Worm (Caenorhabditis elegans): ENCODE results near the gene srxa-8.

srxa-8 gene

DNA sequence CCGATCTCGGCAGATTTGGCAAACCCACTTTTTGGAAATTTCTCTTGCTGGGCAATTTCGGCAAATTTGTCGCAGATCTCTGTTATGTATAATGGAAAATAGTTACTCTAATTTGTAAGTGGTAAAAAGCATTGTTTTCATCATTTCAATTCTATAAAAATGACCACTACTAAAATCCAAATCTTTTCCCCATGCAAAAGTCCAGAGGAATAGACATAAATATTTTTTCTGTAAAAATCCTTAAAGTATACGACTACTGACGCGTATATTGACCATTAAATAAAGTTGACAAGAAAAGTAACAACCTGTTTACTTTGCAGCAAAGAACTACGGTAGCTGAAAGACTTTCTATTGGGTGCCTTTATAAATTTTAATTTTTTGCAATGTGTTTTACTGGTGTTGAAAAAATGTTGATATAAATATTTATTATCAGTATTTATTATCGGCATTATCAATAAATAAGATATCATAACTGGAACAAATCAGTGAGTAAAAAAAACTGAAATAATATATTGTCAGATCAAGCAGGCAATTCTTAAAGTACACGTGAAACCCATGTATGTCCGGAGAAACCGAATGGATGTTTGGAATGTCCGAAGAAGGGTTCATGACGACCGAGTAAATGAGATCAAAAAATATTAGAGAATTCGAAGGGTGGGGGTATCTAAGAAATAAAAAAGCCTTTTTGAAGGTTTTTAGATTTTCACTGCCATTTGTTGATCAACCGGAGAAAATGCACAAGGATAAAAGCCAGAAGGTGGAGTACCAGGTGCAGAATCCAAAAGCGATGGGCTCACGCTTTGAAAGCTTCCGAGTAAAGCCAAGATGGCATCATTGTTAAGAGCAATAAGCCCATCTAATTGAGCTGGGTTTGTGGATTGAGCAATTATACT, 40.8 kb upstream of the srxa-8 start:
- TF ChIP-seq tab-1 (GFP tag; IDR thresholded peaks at IDR 0.05) (no peak), med-1 (GFP tag; optimal IDR thresholded peaks at IDR 0.05; ENCODE audit: insufficient read depth) (no peak), ztf-23 (GFP tag; IDR thresholded peaks at IDR 0.05) (no peak), ztf-29 (GFP tag; IDR thresholded peaks at IDR 0.05) (no peak), T22C8.4 (GFP tag; IDR thresholded peaks at IDR 0.05) (no peak), ref-1 (GFP tag; conservative IDR thresholded peaks at IDR 0.05) (no peak)

DNA sequence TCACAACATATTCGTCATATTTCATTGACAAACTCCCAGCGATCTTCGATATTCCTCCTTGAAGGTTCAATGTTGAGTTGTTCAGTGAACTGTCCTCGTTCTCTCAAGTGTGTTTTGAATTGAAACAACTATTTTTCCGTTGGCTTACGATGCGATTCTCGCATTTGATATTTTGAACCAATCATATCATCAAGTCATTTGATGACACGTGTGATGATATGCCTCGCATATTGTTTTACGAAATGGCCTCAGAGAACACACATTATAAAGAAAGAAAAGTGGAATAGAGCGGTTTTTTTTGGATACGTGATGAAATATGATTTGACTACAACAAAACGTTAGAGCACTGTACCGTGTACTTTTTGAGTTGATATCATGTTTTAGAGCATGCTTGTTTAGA, 39.8 kb upstream of the srxa-8 start:
- TF ChIP-seq ztf-29 (GFP tag; IDR thresholded peaks at IDR 0.05) (no peak), T22C8.4 (GFP tag; IDR thresholded peaks at IDR 0.05) (no peak), cog-1 (tag; optimal IDR thresholded peaks at IDR 0.05) (no peak), med-1 (GFP tag; optimal IDR thresholded peaks at IDR 0.05; ENCODE audit: insufficient read depth) (no peak), flt-1 (GFP tag; IDR thresholded peaks at IDR 0.05) (no peak), tab-1 (GFP tag; IDR thresholded peaks at IDR 0.05) (no peak), klf-2 (GFP tag; conservative IDR thresholded peaks at IDR 0.05) (no peak), ztf-23 (GFP tag; IDR thresholded peaks at IDR 0.05) (no peak), ref-1 (GFP tag; conservative IDR thresholded peaks at IDR 0.05) (no peak)

DNA sequence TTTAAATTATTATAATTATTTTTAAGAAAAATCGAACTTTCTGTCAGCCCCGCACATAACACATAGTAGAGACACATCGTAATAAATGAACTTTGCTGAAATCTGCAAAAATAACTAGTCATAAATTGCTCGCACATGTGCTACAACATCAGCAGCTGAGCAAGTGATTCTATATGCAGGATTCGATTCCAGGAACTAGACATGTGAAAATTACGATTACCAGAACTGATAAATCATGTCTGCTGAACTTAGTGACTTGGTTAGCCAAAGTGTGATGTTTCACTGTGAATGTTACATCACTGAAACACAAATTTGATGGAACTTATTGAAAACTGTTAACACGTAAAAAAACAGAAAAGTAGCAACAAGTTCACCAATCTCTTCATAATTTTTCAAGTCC, 38.6 kb upstream of the srxa-8 start:
- TF ChIP-seq klf-2 (GFP tag; conservative IDR thresholded peaks at IDR 0.05) (no peak), ztf-23 (GFP tag; IDR thresholded peaks at IDR 0.05) (no peak), med-1 (GFP tag; optimal IDR thresholded peaks at IDR 0.05; ENCODE audit: insufficient read depth) (no peak), ref-1 (GFP tag; conservative IDR thresholded peaks at IDR 0.05) (no peak), tab-1 (GFP tag; IDR thresholded peaks at IDR 0.05) (no peak), flt-1 (GFP tag; IDR thresholded peaks at IDR 0.05) (no peak), ztf-29 (GFP tag; IDR thresholded peaks at IDR 0.05) (no peak), cog-1 (tag; optimal IDR thresholded peaks at IDR 0.05) (no peak)

DNA sequence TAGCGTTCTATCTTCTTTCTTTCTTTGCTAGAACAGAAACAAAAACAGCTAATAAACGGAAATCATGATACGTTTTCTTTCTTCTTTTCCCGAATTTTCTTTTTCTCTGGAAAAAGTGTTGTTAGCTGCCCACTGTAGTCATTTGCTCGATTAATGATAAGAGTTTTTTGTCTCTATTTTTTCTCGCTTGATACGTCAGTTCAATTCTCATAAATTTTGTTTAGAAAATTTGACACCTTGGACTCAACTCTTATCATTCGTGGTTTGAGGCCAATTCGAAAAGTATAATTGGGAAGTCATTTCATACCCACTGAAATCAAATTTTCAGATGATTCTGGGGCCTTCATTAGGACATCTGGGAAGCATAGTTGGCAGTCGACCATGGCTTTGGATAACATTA, 33.2 kb upstream of the srxa-8 start:
- TF ChIP-seq T22C8.4 (GFP tag; IDR thresholded peaks at IDR 0.05) (no peak), tab-1 (GFP tag; IDR thresholded peaks at IDR 0.05) (no peak), klf-2 (GFP tag; conservative IDR thresholded peaks at IDR 0.05) (no peak), cog-1 (tag; optimal IDR thresholded peaks at IDR 0.05) (no peak), med-1 (GFP tag; optimal IDR thresholded peaks at IDR 0.05; ENCODE audit: insufficient read depth) (no peak), flt-1 (GFP tag; IDR thresholded peaks at IDR 0.05) (no peak), ref-1 (GFP tag; conservative IDR thresholded peaks at IDR 0.05) (no peak), ztf-23 (GFP tag; IDR thresholded peaks at IDR 0.05) (no peak), ztf-29 (GFP tag; IDR thresholded peaks at IDR 0.05) (no peak)

DNA sequence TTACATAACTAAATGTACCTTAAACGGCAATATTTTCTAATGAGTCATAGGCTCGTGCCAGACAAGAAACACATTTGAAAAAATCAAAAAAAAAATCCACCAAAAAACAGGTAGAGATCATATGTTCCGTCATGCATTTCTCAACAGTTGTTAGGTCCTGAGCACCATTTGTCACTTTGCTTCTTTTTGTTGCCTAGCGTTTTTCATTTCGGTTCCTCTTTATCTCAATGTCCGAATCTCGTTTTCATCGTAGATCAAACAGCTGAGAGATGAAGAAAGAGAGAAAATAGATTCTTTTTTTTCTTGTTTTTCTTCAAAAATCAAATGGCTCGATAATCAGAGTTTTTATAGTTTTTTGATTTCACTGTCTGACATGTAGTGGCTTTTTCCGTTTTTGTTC, 32.3 kb upstream of the srxa-8 start:
- TF ChIP-seq tab-1 (GFP tag; IDR thresholded peaks at IDR 0.05), result no peak
- no peak for TF ChIP-seq ztf-23 (GFP tag; IDR thresholded peaks at IDR 0.05)
- TF ChIP-seq flt-1 (GFP tag; IDR thresholded peaks at IDR 0.05), result no peak
- TF ChIP-seq klf-2 (GFP tag; conservative IDR thresholded peaks at IDR 0.05), result no peak
- TF ChIP-seq T22C8.4 (GFP tag; IDR thresholded peaks at IDR 0.05), result no peak
- no peak for TF ChIP-seq med-1 (GFP tag; optimal IDR thresholded peaks at IDR 0.05; ENCODE audit: insufficient read depth)
- TF ChIP-seq ref-1 (GFP tag; conservative IDR thresholded peaks at IDR 0.05), result no peak
- TF ChIP-seq ztf-29 (GFP tag; IDR thresholded peaks at IDR 0.05), result no peak
- TF ChIP-seq cog-1 (tag; optimal IDR thresholded peaks at IDR 0.05), result no peak

DNA sequence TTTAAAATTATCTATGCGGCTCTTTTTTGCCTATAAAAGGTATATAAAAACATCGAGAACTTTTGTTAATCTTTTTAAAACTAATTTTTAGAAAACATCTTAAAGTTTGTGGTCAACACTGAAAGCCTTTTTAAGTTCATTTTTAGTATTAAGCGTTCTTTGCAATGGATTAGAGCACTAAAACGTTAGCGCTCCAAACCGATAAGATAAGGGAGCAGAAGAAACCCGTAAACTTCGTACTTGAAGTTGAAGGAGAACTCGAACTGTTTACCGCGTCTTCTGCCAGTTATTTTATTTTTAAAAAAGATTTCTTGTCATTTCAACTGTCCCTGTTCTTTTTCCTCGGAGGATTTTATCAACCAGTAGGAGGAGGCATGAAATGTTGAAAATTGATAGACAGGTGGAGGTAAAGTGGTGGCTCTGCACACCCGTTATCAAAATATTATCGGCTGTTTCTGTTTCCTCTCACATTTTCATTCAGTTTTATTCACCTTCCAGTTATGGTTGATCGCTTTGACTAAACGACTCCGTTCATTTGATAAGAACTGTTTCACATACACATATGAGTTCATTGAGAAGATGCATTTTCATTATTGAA, 30.5 kb upstream of the srxa-8 start:
- TF ChIP-seq ztf-29 (GFP tag; IDR thresholded peaks at IDR 0.05) (no peak), klf-2 (GFP tag; conservative IDR thresholded peaks at IDR 0.05) (no peak), cog-1 (tag; optimal IDR thresholded peaks at IDR 0.05) (no peak), ref-1 (GFP tag; conservative IDR thresholded peaks at IDR 0.05) (no peak), med-1 (GFP tag; optimal IDR thresholded peaks at IDR 0.05; ENCODE audit: insufficient read depth) (no peak)

DNA sequence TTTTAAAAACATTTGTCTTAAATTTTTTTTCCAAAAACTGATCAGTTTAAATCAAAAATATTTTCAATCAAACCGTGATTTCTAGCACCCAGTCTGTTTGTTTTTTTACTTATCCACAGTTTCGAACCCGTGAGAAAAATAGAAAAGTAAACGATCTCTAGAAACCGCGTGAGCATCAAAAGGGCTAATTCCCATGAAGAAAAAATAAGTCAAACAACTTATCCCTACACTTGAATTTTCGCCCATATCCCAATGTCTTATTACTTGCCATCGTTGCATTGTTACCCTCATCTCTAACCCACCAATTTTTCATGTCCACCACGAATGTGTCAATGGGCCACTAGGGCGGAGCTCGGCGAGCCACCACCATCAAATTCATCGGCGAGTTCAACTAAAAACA, 29.1 kb upstream of the srxa-8 start, which contains the start of gene ptr-24:
Gene ptr-24, plus strand, starts transcription at position 301 of the 400 bp plus-strand sequence.
- no peak for TF ChIP-seq ref-1 (GFP tag; conservative IDR thresholded peaks at IDR 0.05)
- no peak for TF ChIP-seq cog-1 (tag; optimal IDR thresholded peaks at IDR 0.05)
- no peak for TF ChIP-seq ztf-29 (GFP tag; IDR thresholded peaks at IDR 0.05)
- no peak for TF ChIP-seq tab-1 (GFP tag; IDR thresholded peaks at IDR 0.05)
- no peak for TF ChIP-seq flt-1 (GFP tag; IDR thresholded peaks at IDR 0.05)
- TF ChIP-seq ztf-23 (GFP tag; IDR thresholded peaks at IDR 0.05), result no peak
- no peak for TF ChIP-seq klf-2 (GFP tag; conservative IDR thresholded peaks at IDR 0.05)
- no peak for TF ChIP-seq T22C8.4 (GFP tag; IDR thresholded peaks at IDR 0.05)

DNA sequence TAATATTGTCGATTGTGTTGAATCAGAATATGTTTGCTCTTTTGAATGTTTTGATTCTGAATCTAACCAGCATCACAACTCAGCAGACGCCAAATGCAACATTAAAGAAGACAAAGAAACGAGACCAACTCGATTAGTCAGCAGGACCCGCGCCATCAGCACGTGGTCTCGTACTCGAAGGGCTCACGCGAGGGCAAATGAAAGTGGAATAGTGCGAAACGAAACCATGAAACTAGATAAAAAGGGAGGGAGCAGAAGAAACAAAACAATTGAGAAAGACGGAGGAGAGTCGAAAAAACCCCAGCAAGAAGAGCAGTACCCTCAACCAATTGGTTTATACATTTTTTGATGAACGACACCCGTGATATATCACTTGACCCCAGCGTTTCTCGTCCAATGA, 28.4 kb upstream of the srxa-8 start:
- TF ChIP-seq tab-1 (GFP tag; IDR thresholded peaks at IDR 0.05), result no peak
- no peak for TF ChIP-seq med-1 (GFP tag; optimal IDR thresholded peaks at IDR 0.05; ENCODE audit: insufficient read depth)
- no peak for TF ChIP-seq ref-1 (GFP tag; conservative IDR thresholded peaks at IDR 0.05)
- TF ChIP-seq ztf-23 (GFP tag; IDR thresholded peaks at IDR 0.05), result no peak
- TF ChIP-seq ztf-29 (GFP tag; IDR thresholded peaks at IDR 0.05), result no peak
- TF ChIP-seq flt-1 (GFP tag; IDR thresholded peaks at IDR 0.05), result no peak
- no peak for TF ChIP-seq T22C8.4 (GFP tag; IDR thresholded peaks at IDR 0.05)
- no peak for TF ChIP-seq klf-2 (GFP tag; conservative IDR thresholded peaks at IDR 0.05)
- no peak for TF ChIP-seq cog-1 (tag; optimal IDR thresholded peaks at IDR 0.05)

DNA sequence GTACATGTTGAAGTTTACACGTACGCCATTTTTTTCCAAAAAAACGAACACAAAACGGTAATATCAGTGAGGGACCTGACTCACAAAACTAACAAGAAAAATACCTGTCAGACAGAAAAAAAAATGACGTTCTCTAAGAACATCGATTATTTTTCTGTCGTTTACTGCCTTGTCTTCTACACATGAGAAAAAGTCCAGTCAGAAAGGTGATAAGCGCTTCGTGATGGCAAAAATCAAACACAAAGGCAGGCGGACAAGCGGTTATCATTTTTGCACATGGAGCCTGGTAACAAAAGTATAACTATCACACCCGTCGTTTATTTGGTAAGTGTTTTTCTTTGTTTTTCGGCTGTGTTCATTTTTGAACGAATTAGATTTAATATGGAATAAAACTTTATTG, 25.2 kb upstream of the srxa-8 start, which contains the start of gene F46G10.4:
Gene F46G10.4, plus strand, starts transcription at position 212 of the 400 bp plus-strand sequence.
- TF ChIP-seq ztf-29 (GFP tag; IDR thresholded peaks at IDR 0.05), result no peak
- no peak for TF ChIP-seq med-1 (GFP tag; optimal IDR thresholded peaks at IDR 0.05; ENCODE audit: insufficient read depth)
- TF ChIP-seq ref-1 (GFP tag; conservative IDR thresholded peaks at IDR 0.05), result no peak
- no peak for TF ChIP-seq klf-2 (GFP tag; conservative IDR thresholded peaks at IDR 0.05)
- TF ChIP-seq flt-1 (GFP tag; IDR thresholded peaks at IDR 0.05), result no peak
- no peak for TF ChIP-seq T22C8.4 (GFP tag; IDR thresholded peaks at IDR 0.05)
